Fruit fly (Drosophila melanogaster): Measurements from ENCODE around the gene mTerf5.

Gene mTerf5

DNA sequence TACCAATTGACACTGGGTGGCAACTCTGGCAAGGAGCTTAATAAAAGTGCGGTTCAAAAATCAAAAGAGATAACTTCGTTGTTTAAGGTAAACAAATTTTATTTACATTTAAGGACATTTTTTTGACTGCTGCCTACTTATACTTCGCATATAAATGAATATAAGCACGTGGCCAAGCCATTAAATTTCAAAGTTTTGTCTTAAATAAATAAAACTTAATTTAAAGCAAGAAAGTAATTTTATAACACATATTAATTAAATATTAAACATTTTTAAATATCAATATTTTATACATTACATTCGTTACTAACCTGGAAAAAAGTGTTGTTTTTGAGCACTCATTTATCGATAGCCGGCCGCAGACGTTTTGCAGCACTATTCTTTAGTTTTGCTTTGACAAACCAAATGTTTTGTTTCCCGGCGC is 34.8 kb downstream of the mTerf5 start, which contains the start of the genes CG12321 and MED17 (continued):
- TF ChIP-seq Asciz (GFP tag; optimal IDR thresholded peaks at IDR 0.05) (peak; percentile 78), CG4424 (GFP tag; optimal IDR thresholded peaks at IDR 0.05) (peak; percentile 91), crol (GFP tag; IDR thresholded peaks at IDR 0.05) (no peak; the same call in 1 of the 2 replicates), emc (GFP tag; optimal IDR thresholded peaks at IDR 0.05) (no peak), tap (tag; optimal IDR thresholded peaks at IDR 0.05) (peak; percentile 52), BEAF-32 (GFP tag; optimal IDR thresholded peaks at IDR 0.05) (peak; percentile 64), mirr (GFP tag; optimal IDR thresholded peaks at IDR 0.05) (peak; percentile 19), cwo (GFP tag; optimal IDR thresholded peaks at IDR 0.05) (peak; percentile 75), mld (GFP tag; IDR thresholded peaks at IDR 0.05; ENCODE audit: partially characterized antibody) (no peak), Hr39 (optimal IDR thresholded peaks at IDR 0.05) (no peak), hkb (optimal IDR thresholded peaks at IDR 0.05) (no peak), hkb (GFP tag; IDR thresholded peaks at IDR 0.05) (peak; percentile 75), NC2α (GFP tag; optimal IDR thresholded peaks at IDR 0.05) (no peak), CG11398 (GFP tag; optimal IDR thresholded peaks at IDR 0.05) (no peak), Hr51 (GFP tag; optimal IDR thresholded peaks at IDR 0.05) (peak; percentile 74 to 91), gsb-n (tag; optimal IDR thresholded peaks at IDR 0.05) (peak; percentile 70), wek (GFP tag; optimal IDR thresholded peaks at IDR 0.05) (no peak), kay (GFP tag; optimal IDR thresholded peaks at IDR 0.05) (peak; percentile 59), CG11695 (GFP tag; IDR thresholded peaks at IDR 0.05) (peak; percentile 70), Hmr (GFP tag; optimal IDR thresholded peaks at IDR 0.05) (peak; percentile 91), HHEX (GFP tag; optimal IDR thresholded peaks at IDR 0.05) (peak; percentile 87), abd-A (tag; optimal IDR thresholded peaks at IDR 0.05) (no peak), pfk (GFP tag; optimal IDR thresholded peaks at IDR 0.05) (no peak), scrt (GFP tag; optimal IDR thresholded peaks at IDR 0.05) (peak; percentile 71), ci (GFP tag; IDR thresholded peaks at IDR 0.05) (no peak; the same call in 1 of the 3 replicates), Sox102F (GFP tag; optimal IDR thresholded peaks at IDR 0.05) (peak; percentile 91), twi (tag; optimal IDR thresholded peaks at IDR 0.05) (peak; percentile 79), chm (GFP tag; IDR thresholded peaks at IDR 0.05) (peak; percentile 79), CG10431 (GFP tag; optimal IDR thresholded peaks at IDR 0.05) (peak; percentile 51), CG18262 (tag; optimal IDR thresholded peaks at IDR 0.05) (peak; percentile 90), Blimp-1 (GFP tag; optimal IDR thresholded peaks at IDR 0.05) (peak; percentile 84), CG5953 (GFP tag; IDR thresholded peaks at IDR 0.05) (0 out of 2 replicates have a peak, but pooled peaks have one; percentile 46), HLH54F (GFP tag; optimal IDR thresholded peaks at IDR 0.05) (peak; percentile 74), nerfin-2 (GFP tag; IDR thresholded peaks at IDR 0.05; ENCODE audit: partially characterized antibody) (no peak), CG9817 (tag; optimal IDR thresholded peaks at IDR 0.05) (peak; percentile 86), Adf1 (GFP tag; IDR thresholded peaks at IDR 0.05) (peak; percentile 49), CG12391 (tag; optimal IDR thresholded peaks at IDR 0.05) (peak; percentile 95), dmrt99B (tag; optimal IDR thresholded peaks at IDR 0.05) (peak; percentile 77), ara (GFP tag; IDR thresholded peaks at IDR 0.05) (peak; percentile 60), Fer1 (GFP tag; optimal IDR thresholded peaks at IDR 0.05) (peak; percentile 86), Mes4 (GFP tag; optimal IDR thresholded peaks at IDR 0.05) (peak; percentile 33), CG1603 (tag; optimal IDR thresholded peaks at IDR 0.05) (no peak), corto (GFP tag; optimal IDR thresholded peaks at IDR 0.05) (no peak), ab (GFP tag; optimal IDR thresholded peaks at IDR 0.05) (peak; percentile 41), Rx (GFP tag; IDR thresholded peaks at IDR 0.05) (peak; percentile 80), croc (GFP tag; conservative IDR thresholded peaks at IDR 0.05) (peak; percentile 76), Jarid2 (GFP tag; optimal IDR thresholded peaks at IDR 0.05) (peak; percentile 48), Fer3 (tag; optimal IDR thresholded peaks at IDR 0.05) (peak; percentile 85), CG43689 (GFP tag; IDR thresholded peaks at IDR 0.05) (no peak), sim (GFP tag; IDR thresholded peaks at IDR 0.05) (0 out of 2 replicates have a peak, but pooled peaks have one; percentile 31)
